Fruit fly (Drosophila melanogaster): ENCODE data around the gene ver.

DNA sequence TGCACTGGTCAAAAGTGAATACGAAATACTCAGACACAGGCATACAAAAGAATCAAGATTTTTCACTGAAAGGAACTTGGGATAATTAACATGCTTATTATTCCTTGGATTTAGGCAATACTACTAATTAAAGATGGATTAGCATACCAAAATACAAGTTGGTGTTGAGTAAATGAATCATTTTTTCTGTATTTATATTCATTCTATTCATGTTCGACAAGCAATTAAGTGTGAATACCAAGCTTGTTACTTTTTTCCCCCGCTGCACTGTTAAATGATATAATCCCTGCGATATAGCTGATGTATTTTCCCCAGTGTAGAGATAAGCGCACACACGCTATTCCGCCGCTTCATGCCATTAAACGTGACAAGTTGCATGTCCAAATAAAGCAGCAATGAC lies 33.9 kb downstream of the ver start:
- TF ChIP-seq psq (optimal IDR thresholded peaks at IDR 0.05), result no peak
- no peak for TF ChIP-seq h (optimal IDR thresholded peaks at IDR 0.05)

Data from Kc167 (cell line).